Worm (Caenorhabditis elegans): ENCODE measurements around the gene sul-1.

Gene sul-1

DNA sequence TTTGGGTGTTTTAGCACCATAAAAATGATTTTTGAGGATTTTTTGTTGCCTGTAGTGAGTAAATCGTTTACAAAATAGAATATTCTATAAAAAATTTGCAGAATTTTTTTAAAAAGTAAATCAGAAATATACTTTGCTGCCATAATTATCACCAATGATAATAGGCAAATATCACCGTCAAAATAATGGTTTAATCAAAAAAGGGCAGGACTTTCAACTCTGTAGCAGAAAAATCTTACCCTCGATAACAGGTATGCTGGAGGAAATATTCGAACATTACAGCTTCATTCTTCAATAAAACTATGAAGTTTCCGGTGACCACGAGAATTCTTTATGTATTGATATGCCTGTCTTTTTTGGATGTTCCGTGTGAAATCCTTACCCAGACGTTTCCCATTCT is 18.5 kb upstream of the sul-1 start, which contains the start of gene K09C4.4:
Gene K09C4.4 (plus strand): TSS at position 301 of the 400 bp plus-strand sequence.
- TF ChIP-seq nhr-76 (tag; optimal IDR thresholded peaks at IDR 0.05), result no peak

DNA sequence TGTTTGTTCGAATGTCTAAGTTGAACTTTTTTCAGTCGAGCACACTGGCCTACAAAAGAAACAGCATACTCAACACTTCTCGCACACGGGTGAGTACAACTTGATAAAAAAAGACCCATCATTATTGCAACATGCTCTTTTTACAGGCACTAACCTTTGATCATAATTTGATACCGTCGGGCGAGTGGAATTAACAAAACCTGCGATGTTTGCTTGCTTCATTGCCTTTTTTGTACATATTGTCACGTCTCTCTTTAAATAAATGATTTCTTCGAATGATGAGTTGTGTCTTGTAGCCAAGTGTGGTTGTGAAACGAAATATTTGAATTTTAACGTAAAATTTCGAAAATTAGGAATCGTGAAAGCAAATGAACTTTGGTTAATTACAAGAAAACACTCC is 14.7 kb upstream of the sul-1 start:
- TF ChIP-seq snpc-4 (tag; optimal IDR thresholded peaks at IDR 0.05), result no peak
- TF ChIP-seq nhr-76 (tag; optimal IDR thresholded peaks at IDR 0.05), result no peak
- TF ChIP-seq elt-2 (tag; optimal IDR thresholded peaks at IDR 0.05), result peak; percentile 78
- peak; percentile 92 for TF ChIP-seq pqm-1 (tag; optimal IDR thresholded peaks at IDR 0.05)
- no peak for TF ChIP-seq unc-62 (GFP tag; optimal IDR thresholded peaks at IDR 0.05)
- no peak for TF ChIP-seq nhr-28 (tag; optimal IDR thresholded peaks at IDR 0.05)
- peak; percentile 58 for TF ChIP-seq pha-4 (tag; optimal IDR thresholded peaks at IDR 0.05)

DNA sequence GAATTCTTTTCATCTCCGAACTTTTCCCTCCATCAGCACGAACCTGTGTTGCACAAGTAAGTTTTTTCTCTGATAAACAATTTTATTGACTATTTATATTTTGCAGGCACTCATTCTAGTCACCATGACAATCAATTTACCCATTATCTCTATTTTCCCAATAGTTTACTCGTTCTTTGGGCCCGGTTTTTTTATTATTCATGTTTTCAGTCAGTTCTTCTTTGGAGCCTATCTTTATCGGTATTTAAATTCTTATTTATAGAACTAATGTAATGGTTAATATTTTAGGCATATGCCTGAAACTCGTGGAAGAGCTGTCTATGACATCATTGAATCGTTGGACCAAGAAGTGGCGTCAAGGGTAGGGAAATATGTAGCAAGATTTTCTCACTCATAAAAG is 14.3 kb upstream of the sul-1 start:
- no peak for TF ChIP-seq nfya-1 (tag; optimal IDR thresholded peaks at IDR 0.05; ENCODE audit: insufficient read depth)
- no peak for TF ChIP-seq lsy-12 (tag; optimal IDR thresholded peaks at IDR 0.05)
- no peak for TF ChIP-seq lin-39 (tag; optimal IDR thresholded peaks at IDR 0.05)
- no peak for TF ChIP-seq ceh-9 (tag; optimal IDR thresholded peaks at IDR 0.05)
- no peak for TF ChIP-seq ama-1 (optimal IDR thresholded peaks at IDR 0.05)
- no peak for TF ChIP-seq ceh-28 (tag; optimal IDR thresholded peaks at IDR 0.05)
- no peak for TF ChIP-seq skn-1 (tag; optimal IDR thresholded peaks at IDR 0.05)
- no peak for TF ChIP-seq unc-62 (GFP tag; optimal IDR thresholded peaks at IDR 0.05)
- TF ChIP-seq ZK546.5 (tag; optimal IDR thresholded peaks at IDR 0.05), result no peak
- TF ChIP-seq zag-1 (tag; optimal IDR thresholded peaks at IDR 0.05), result no peak
- no peak for TF ChIP-seq mml-1 (tag; optimal IDR thresholded peaks at IDR 0.05)
- TF ChIP-seq eor-1 (tag; optimal IDR thresholded peaks at IDR 0.05), result no peak
- no peak for TF ChIP-seq elt-3 (tag; optimal IDR thresholded peaks at IDR 0.05)
- no peak for TF ChIP-seq unc-39 (tag; optimal IDR thresholded peaks at IDR 0.05)
- TF ChIP-seq R02D3.7 (tag; optimal IDR thresholded peaks at IDR 0.05), result no peak
- TF ChIP-seq nhr-12 (tag; optimal IDR thresholded peaks at IDR 0.05), result no peak
- TF ChIP-seq daf-12 (tag; optimal IDR thresholded peaks at IDR 0.05), result no peak
- TF ChIP-seq nhr-11 (tag; optimal IDR thresholded peaks at IDR 0.05), result no peak
- no peak for TF ChIP-seq fkh-2 (tag; optimal IDR thresholded peaks at IDR 0.05)

DNA sequence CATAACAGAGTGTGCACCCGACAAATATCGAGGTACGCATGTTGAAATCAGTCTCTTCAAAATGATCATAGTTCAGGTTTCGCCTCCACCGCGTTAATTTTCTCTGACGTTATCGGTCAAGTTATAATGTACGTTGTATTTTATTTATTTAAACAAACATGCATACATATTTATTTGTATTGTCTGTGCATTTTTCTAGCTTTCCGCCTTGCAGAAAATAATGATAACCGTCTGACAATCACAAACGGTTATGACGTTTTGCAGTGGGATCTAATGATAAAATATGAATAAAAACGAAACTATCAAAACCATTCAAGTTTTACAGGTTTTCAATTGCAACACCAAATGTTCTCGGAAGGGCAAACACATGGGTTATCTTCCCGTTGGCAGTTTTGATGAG is 12.5 kb upstream of the sul-1 start:
- TF ChIP-seq pqm-1 (tag; optimal IDR thresholded peaks at IDR 0.05) (peak; percentile 55), ceh-16 (tag; optimal IDR thresholded peaks at IDR 0.05) (no peak), jun-1 (tag; optimal IDR thresholded peaks at IDR 0.05) (peak; percentile 19), pha-4 (tag; optimal IDR thresholded peaks at IDR 0.05) (peak; percentile 12), elt-2 (tag; optimal IDR thresholded peaks at IDR 0.05) (peak; percentile 79)

DNA sequence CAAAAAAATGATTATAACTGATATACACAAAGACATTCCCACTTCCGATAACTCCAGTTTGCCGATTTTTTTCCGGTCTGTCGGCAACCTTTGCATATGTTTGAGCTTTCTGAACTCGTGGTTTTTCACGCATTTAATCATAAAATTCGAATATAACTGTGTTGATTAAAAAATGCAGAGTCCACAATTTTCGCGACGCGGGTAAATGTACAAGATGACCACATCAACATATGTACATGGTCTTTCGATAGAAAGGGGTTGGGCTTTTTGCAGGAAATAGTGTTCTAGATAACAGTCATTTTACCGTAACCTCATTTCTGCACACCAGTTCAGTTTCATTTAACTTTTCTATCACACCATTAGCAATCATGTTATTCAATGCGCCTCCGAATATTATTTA is 11.6 kb upstream of the sul-1 start, which contains the start of gene K09C4.5:
Gene K09C4.5 (plus strand): TSS at position 326 of the 400 bp plus-strand sequence.
- TF ChIP-seq pqm-1 (tag; optimal IDR thresholded peaks at IDR 0.05) (peak; percentile 30), elt-2 (tag; optimal IDR thresholded peaks at IDR 0.05) (peak; percentile 49), pha-4 (tag; optimal IDR thresholded peaks at IDR 0.05) (peak; percentile 11), ztf-4 (tag; optimal IDR thresholded peaks at IDR 0.05) (no peak)

DNA sequence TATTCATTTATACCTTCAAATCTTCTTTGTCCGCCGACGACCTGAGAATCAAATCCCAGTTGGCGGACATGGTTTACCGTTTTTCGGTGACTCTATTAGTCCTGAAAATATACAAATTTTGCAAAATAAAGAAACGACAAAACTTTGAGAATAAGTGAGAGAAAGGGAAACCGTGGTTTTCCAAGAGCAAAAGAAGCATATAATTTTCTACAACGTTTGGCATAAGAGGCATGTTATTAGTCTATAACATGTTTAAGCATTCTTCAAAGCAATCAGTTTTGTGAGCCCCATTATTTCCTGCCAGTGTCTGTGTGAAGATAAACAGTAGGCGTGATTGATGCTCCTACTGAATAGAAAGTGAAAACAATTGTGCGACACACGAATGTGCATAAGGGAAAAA is 9.4 kb upstream of the sul-1 start, which contains the start of gene K09C4.10:
Gene K09C4.10 (minus strand): TSS at position 101 of the 400 bp plus-strand sequence.
- TF ChIP-seq lin-39 (tag; optimal IDR thresholded peaks at IDR 0.05) (no peak), unc-39 (tag; optimal IDR thresholded peaks at IDR 0.05) (no peak), ama-1 (optimal IDR thresholded peaks at IDR 0.05) (no peak), skn-1 (tag; optimal IDR thresholded peaks at IDR 0.05) (no peak), aly-2 (tag; optimal IDR thresholded peaks at IDR 0.05) (no peak), elt-1 (tag; optimal IDR thresholded peaks at IDR 0.05) (no peak), fkh-2 (tag; optimal IDR thresholded peaks at IDR 0.05) (no peak)

DNA sequence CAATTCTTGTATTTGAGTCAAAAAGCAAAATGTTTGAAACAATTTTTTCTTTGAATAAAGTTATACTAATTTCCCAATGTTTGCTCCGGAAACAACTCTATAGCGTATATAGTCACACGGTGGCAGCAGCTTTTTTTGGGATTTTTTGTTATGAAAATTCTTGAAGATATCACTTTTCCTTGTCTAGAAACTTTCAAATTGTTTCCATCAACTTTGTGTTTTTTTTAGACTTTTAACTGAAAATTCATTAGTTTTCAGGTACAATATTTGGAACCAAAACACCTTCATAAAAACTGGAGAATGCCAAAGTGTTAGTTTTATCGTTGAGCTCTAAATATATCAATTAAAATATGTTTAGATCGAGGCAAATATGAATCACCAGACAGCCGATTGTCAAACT is 1.9 kb upstream of the sul-1 start, which contains the start of gene K09C4.7:
Gene K09C4.7 (plus strand): TSS at position 301 of the 400 bp plus-strand sequence.
- TF ChIP-seq lsy-12 (tag; optimal IDR thresholded peaks at IDR 0.05) (no peak), egl-5 (tag; optimal IDR thresholded peaks at IDR 0.05) (no peak)
